Worm (Caenorhabditis elegans) whole organism, L2 larva: Measurements from ENCODE around the gene C26G2.2.

Experiments
- C34F6.9 ChIP-seq: fragments of 150-350 bp; optimal IDR thresholded peaks from 2 replicates; lab custom pipeline; 2014; ENCODE audit warnings: missing biosample characterization, missing genetic modification characterization
- ceh-16 ChIP-seq: fragments of 150-350 bp; optimal IDR thresholded peaks from 2 replicates; lab custom pipeline; 2014; ENCODE audit warnings: missing biosample characterization, missing genetic modification characterization
- elt-3 ChIP-seq: sonication (generic microtip); optimal IDR thresholded peaks from 2 replicates; lab custom pipeline; 2017; ENCODE audit warnings: missing biosample characterization, missing genetic modification characterization
- fos-1 ChIP-seq: fragments of 150-350 bp; optimal IDR thresholded peaks from 2 replicates; lab custom pipeline; 2014; ENCODE audit warnings: missing biosample characterization, missing genetic modification characterization
- mab-5 ChIP-seq: fragments of 150-350 bp; optimal IDR thresholded peaks from 2 replicates; lab custom pipeline; 2014; ENCODE audit warnings: missing biosample characterization, missing genetic modification characterization
- mdl-1 ChIP-seq, 2 experiments: fragments of 150-350 bp in 1 of 2; sonication (generic microtip) in 1 of 2; optimal IDR thresholded peaks; 2 replicates each; lab custom pipeline; 2017; ENCODE audit warnings: missing biosample characterization in 2 of 2, missing genetic modification characterization in 2 of 2
- nhr-10 ChIP-seq: sonication (generic microtip); optimal IDR thresholded peaks from 2 replicates; lab custom pipeline; 2017; ENCODE audit warnings: missing biosample characterization, missing genetic modification characterization
- nhr-129 ChIP-seq: fragments of 150-350 bp; optimal IDR thresholded peaks from 2 replicates; lab custom pipeline; 2014; ENCODE audit warnings: missing biosample characterization, missing genetic modification characterization
- nhr-77 ChIP-seq: fragments of 150-350 bp; optimal IDR thresholded peaks from 2 replicates; lab custom pipeline; 2014; ENCODE audit warnings: missing biosample characterization, missing genetic modification characterization
- skn-1 ChIP-seq: sonication (generic microtip); optimal IDR thresholded peaks from 2 replicates; lab custom pipeline; 2017; ENCODE audit warnings: missing biosample characterization, missing genetic modification characterization
- sma-3 ChIP-seq: sonication (generic microtip); optimal IDR thresholded peaks from 2 replicates; lab custom pipeline; 2016; ENCODE audit warnings: missing genetic modification reagents, missing genetic modification characterization, missing compliant biosample characterization
- sma-9 ChIP-seq, 2 experiments: fragments of 150-350 bp in 1 of 2; sonication (generic microtip) in 1 of 2; optimal IDR thresholded peaks; 2 replicates each; lab custom pipeline; 2014 to 2016; ENCODE audit warnings: missing genetic modification characterization in 2 of 2, mild to moderate bottlenecking in 1 of 2, missing biosample characterization in 1 of 2, missing compliant biosample characterization in 1 of 2, missing genetic modification reagents in 1 of 2, moderate library complexity in 1 of 2
- unc-62 ChIP-seq: fragments of 150-350 bp; optimal IDR thresholded peaks from 2 replicates; lab custom pipeline; 2014; ENCODE audit warnings: missing biosample characterization, missing genetic modification reagents, missing genetic modification characterization
- ztf-11 ChIP-seq: sonication (generic microtip); optimal IDR thresholded peaks from 2 replicates; lab custom pipeline; 2017; ENCODE audit warnings: missing biosample characterization, missing genetic modification characterization

ce11 chrX:14701490-14701889 is 37.4 kb downstream of the C26G2.2 start, which contains the start of gene F40E10.5:
- TF ChIP-seq sma-3 = no peak
- no peak for TF ChIP-seq nhr-10 (tag; lab: Kevin White, UChicago)
- TF ChIP-seq elt-3 (tag; lab: Kevin White, UChicago) = no peak
- TF ChIP-seq nhr-129 (tag; lab: Kevin White, UChicago) = no peak
- TF ChIP-seq ceh-16 (tag; lab: Kevin White, UChicago) = no peak
- no peak for TF ChIP-seq C34F6.9 (tag; lab: Kevin White, UChicago)
- no peak for TF ChIP-seq nhr-77 (tag; lab: Kevin White, UChicago)
- no peak for TF ChIP-seq mdl-1 (tag; optimal IDR thresholded peaks at IDR 0.05; lab: Kevin White, UChicago)
- no peak for TF ChIP-seq fos-1 (tag; lab: Kevin White, UChicago)
- TF ChIP-seq sma-9 (GFP tag; optimal IDR thresholded peaks at IDR 0.05; lab: Kevin White, UChicago) = no peak
- TF ChIP-seq sma-9 (tag; optimal IDR thresholded peaks at IDR 0.05; lab: Kevin White, UChicago) = no peak
- no peak for TF ChIP-seq unc-62 (GFP tag; lab: Kevin White, UChicago)
- TF ChIP-seq skn-1 (tag; lab: Kevin White, UChicago) = no peak
- TF ChIP-seq ztf-11 (tag; lab: Kevin White, UChicago) = no peak
- no peak for TF ChIP-seq mab-5
